Fruit fly (Drosophila melanogaster): ENCODE results near the gene Gem3.
A peak's percentile ranks its signal among the peaks of the same experiment; 100 is the strongest.

Gem3 gene

dm6 chr3L:10429474-10429873 lies 33.4 kb downstream of the Gem3 start (continued):
- TF ChIP-seq Eip93F (GFP tag; optimal IDR thresholded peaks at IDR 0.05) (no peak), CG15336 (GFP tag; IDR thresholded peaks at IDR 0.05) (0 out of 2 replicates have a peak, but pooled peaks have one; percentile 12), CG6854 (GFP tag; optimal IDR thresholded peaks at IDR 0.05) (no peak), Gug (GFP tag; IDR thresholded peaks at IDR 0.05) (no peak), CG10669 (GFP tag; optimal IDR thresholded peaks at IDR 0.05) (no peak), eg (GFP tag; IDR thresholded peaks at IDR 0.05) (no peak), Lpt (GFP tag; optimal IDR thresholded peaks at IDR 0.05) (no peak), Eip78C (GFP tag) (peak; percentile 52), topi (GFP tag; optimal IDR thresholded peaks at IDR 0.05) (no peak), svp (GFP tag) (no peak), CG6276 (GFP tag; optimal IDR thresholded peaks at IDR 0.05) (peak; percentile 49)

DNA sequence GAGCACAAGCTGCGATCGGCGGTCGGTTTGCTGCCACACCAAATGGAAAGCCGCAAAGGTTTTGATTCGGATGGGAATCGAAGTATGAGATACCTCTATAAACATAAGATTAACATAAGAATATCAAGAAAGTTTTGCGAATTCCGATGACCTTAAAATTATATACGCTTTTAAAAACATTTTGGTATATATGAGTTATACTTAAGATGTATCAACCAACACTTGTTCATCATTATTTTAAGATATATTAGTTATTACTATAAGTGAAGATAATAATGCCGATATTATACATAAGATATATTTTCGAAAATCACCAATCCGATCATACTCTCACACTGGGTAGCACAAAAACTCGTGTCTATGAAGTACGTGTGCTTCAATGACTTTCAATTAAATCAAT lies 34.2 kb downstream of the Gem3 start:
- TF ChIP-seq CG11294 (GFP tag; IDR thresholded peaks at IDR 0.05) = no peak; the same call in 1 of the 2 replicates
- peak; percentile 11 for TF ChIP-seq CG11762 (GFP tag; optimal IDR thresholded peaks at IDR 0.05; ENCODE audit: insufficient read depth)
- no peak for TF ChIP-seq CG6808 (GFP tag; optimal IDR thresholded peaks at IDR 0.05)
- no peak for TF ChIP-seq fd85E (GFP tag; optimal IDR thresholded peaks at IDR 0.05)
- no peak for TF ChIP-seq ss (GFP tag; optimal IDR thresholded peaks at IDR 0.05)
- TF ChIP-seq cyc (GFP tag; optimal IDR thresholded peaks at IDR 0.05) = no peak
- TF ChIP-seq Ets21C (GFP tag; optimal IDR thresholded peaks at IDR 0.05) = no peak
- no peak for TF ChIP-seq Sox14 (GFP tag; optimal IDR thresholded peaks at IDR 0.05)
- no peak for TF ChIP-seq dsx (GFP tag; optimal IDR thresholded peaks at IDR 0.05; ENCODE audit: poor library complexity, severe bottlenecking)
- TF ChIP-seq CG34406 (GFP tag; optimal IDR thresholded peaks at IDR 0.05) = no peak
- no peak for TF ChIP-seq Sox15 (GFP tag; optimal IDR thresholded peaks at IDR 0.05)
- TF ChIP-seq achi (GFP tag; optimal IDR thresholded peaks at IDR 0.05) = peak; percentile 46
- TF ChIP-seq CG8119 (GFP tag; IDR thresholded peaks at IDR 0.05) = peak; percentile 93
- TF ChIP-seq Eip78C (GFP tag) = peak; percentile 57
- TF ChIP-seq lz (GFP tag; optimal IDR thresholded peaks at IDR 0.05) = no peak
- peak; percentile 76 for TF ChIP-seq CG6276 (GFP tag; optimal IDR thresholded peaks at IDR 0.05)
- TF ChIP-seq Hr4 (GFP tag; optimal IDR thresholded peaks at IDR 0.05) = peak; percentile 83
- TF ChIP-seq Gug (GFP tag; IDR thresholded peaks at IDR 0.05) = 0 out of 2 replicates have a peak, but pooled peaks have one; percentile 9
- TF ChIP-seq CG15336 (GFP tag; IDR thresholded peaks at IDR 0.05) = peak; percentile 89
- peak; percentile 75 for TF ChIP-seq Lpt (GFP tag; optimal IDR thresholded peaks at IDR 0.05)
- TF ChIP-seq CG8319 (GFP tag; optimal IDR thresholded peaks at IDR 0.05) = no peak
- TF ChIP-seq CG31627 (GFP tag; optimal IDR thresholded peaks at IDR 0.05) = no peak
- peak in 1 of 2 experiments; percentile 71 for TF ChIP-seq salr (GFP tag; optimal IDR thresholded peaks at IDR 0.05)
- TF ChIP-seq eg (GFP tag; IDR thresholded peaks at IDR 0.05) = peak; percentile 51; the same call in 1 of the 3 replicates
- TF ChIP-seq CG3032 (tag; optimal IDR thresholded peaks at IDR 0.05) = no peak
- no peak for TF ChIP-seq Hr39 (GFP tag; optimal IDR thresholded peaks at IDR 0.05)
- TF ChIP-seq CG4318 (GFP tag; optimal IDR thresholded peaks at IDR 0.05) = peak; percentile 91
- no peak for TF ChIP-seq CG10631 (GFP tag; optimal IDR thresholded peaks at IDR 0.05)
- TF ChIP-seq vri (GFP tag; optimal IDR thresholded peaks at IDR 0.05) = no peak
- TF ChIP-seq fd59A (GFP tag; optimal IDR thresholded peaks at IDR 0.05) = no peak
- peak; percentile 97 for TF ChIP-seq CG32006 (GFP tag; optimal IDR thresholded peaks at IDR 0.05)
- no peak for TF ChIP-seq pdm3 (GFP tag; optimal IDR thresholded peaks at IDR 0.05)
- no peak for TF ChIP-seq CG11902 (GFP tag; optimal IDR thresholded peaks at IDR 0.05)
- TF ChIP-seq topi (GFP tag; optimal IDR thresholded peaks at IDR 0.05) = no peak
- TF ChIP-seq fkh (GFP tag; optimal IDR thresholded peaks at IDR 0.05) = no peak
- TF ChIP-seq Eip75B (GFP tag; optimal IDR thresholded peaks at IDR 0.05) = no peak
- TF ChIP-seq Smox (GFP tag; optimal IDR thresholded peaks at IDR 0.05) = no peak
- peak; percentile 84 for TF ChIP-seq dac (GFP tag; optimal IDR thresholded peaks at IDR 0.05)
- no peak for TF ChIP-seq CG6792 (GFP tag; optimal IDR thresholded peaks at IDR 0.05)
- TF ChIP-seq CG3919 (GFP tag; optimal IDR thresholded peaks at IDR 0.05) = peak; percentile 36
- TF ChIP-seq acj6 (GFP tag; optimal IDR thresholded peaks at IDR 0.05) = peak; percentile 6
- TF ChIP-seq OdsH (GFP tag; optimal IDR thresholded peaks at IDR 0.05) = peak; percentile 52
- no peak for TF ChIP-seq Eip93F (GFP tag; optimal IDR thresholded peaks at IDR 0.05)

Data from whole organism, prepupa.